Fruit fly (Drosophila melanogaster) whole organism, pupa: Measurements from ENCODE around the gene CG13042.

Source experiments
- CG10348 ChIP-seq: fragments of 200-800 bp; sonication (Bioruptor generic); IDR thresholded peaks from 2 replicates; pipeline ENCODE4 v1.3.6; 2022; ENCODE audit warnings: missing biosample characterization, missing genetic modification characterization
- CG12605 ChIP-seq: fragments of 200-800 bp; sonication (Bioruptor generic); IDR thresholded peaks from 2 replicates; pipeline ENCODE4 v1.3.6; 2022; ENCODE audit warnings: missing biosample characterization, missing genetic modification characterization
- CG13204 ChIP-seq: fragments of 200-800 bp; sonication (Bioruptor generic); optimal IDR thresholded peaks from 2 replicates; lab custom pipeline; 2018; ENCODE audit warnings: missing biosample characterization, mild to moderate bottlenecking, missing genetic modification characterization, moderate library complexity
- CG14655 ChIP-seq: fragments of 200-800 bp; sonication (Bioruptor generic); optimal IDR thresholded peaks from 3 replicates; lab custom pipeline; 2017; ENCODE audit warnings: mild to moderate bottlenecking, missing biosample characterization, missing genetic modification reagents, missing genetic modification characterization
- CG15710 ChIP-seq: fragments of 200-800 bp; sonication (Bioruptor generic); optimal IDR thresholded peaks from 2 replicates; lab custom pipeline; 2018; ENCODE audit warnings: missing biosample characterization, mild to moderate bottlenecking, missing genetic modification characterization, moderate library complexity
- CG17806 ChIP-seq: fragments of 200-800 bp; sonication (Bioruptor generic); optimal IDR thresholded peaks from 2 replicates; lab custom pipeline; 2018; ENCODE audit warnings: missing biosample characterization, mild to moderate bottlenecking, missing genetic modification characterization, moderate library complexity
- CG32121 ChIP-seq: fragments of 200-800 bp; sonication (Bioruptor generic); IDR thresholded peaks from 2 replicates; pipeline ENCODE4 v1.3.6; 2022; ENCODE audit warnings: missing biosample characterization, missing genetic modification characterization
- CG34367 ChIP-seq: fragments of 200-800 bp; sonication (Bioruptor generic); optimal IDR thresholded peaks from 2 replicates; lab custom pipeline; 2018; ENCODE audit warnings: missing biosample characterization, mild to moderate bottlenecking, missing genetic modification characterization
- CG4496 ChIP-seq: fragments of 200-800 bp; sonication (Bioruptor generic); IDR thresholded peaks from 3 replicates; pipeline ENCODE4 v1.3.6; 2022; ENCODE audit warnings: missing biosample characterization, missing genetic modification characterization
- CG8159 ChIP-seq: fragments of 200-800 bp; sonication (Bioruptor generic); optimal IDR thresholded peaks from 3 replicates; lab custom pipeline; 2018; ENCODE audit warnings: missing biosample characterization, mild to moderate bottlenecking, missing genetic modification characterization, moderate library complexity
- CG8301 ChIP-seq: fragments of 200-800 bp; sonication (Bioruptor generic); optimal IDR thresholded peaks from 2 replicates; lab custom pipeline; 2018; ENCODE audit warnings: missing biosample characterization, mild to moderate bottlenecking, missing genetic modification characterization
- CG9948 ChIP-seq: fragments of 200-800 bp; sonication (Bioruptor generic); optimal IDR thresholded peaks from 2 replicates; lab custom pipeline; 2018; ENCODE audit warnings: missing biosample characterization, mild to moderate bottlenecking, missing genetic modification characterization, moderate library complexity
- D1 ChIP-seq: fragments of 200-800 bp; sonication (Bioruptor generic); optimal IDR thresholded peaks from 2 replicates; lab custom pipeline; 2018; ENCODE audit warnings: missing biosample characterization, mild to moderate bottlenecking, missing genetic modification characterization, moderate library complexity
- EcR ChIP-seq: fragments of 200-800 bp; sonication (Bioruptor generic); optimal IDR thresholded peaks from 3 replicates; lab custom pipeline; 2019; ENCODE audit warnings: missing biosample characterization, missing genetic modification characterization, mild to moderate bottlenecking, moderate library complexity, missing genetic modification reagents
- Ets98B ChIP-seq: fragments of 200-800 bp; sonication (Bioruptor generic); IDR thresholded peaks from 2 replicates; pipeline ENCODE4 v1.3.6; 2022; ENCODE audit warnings: missing biosample characterization, missing genetic modification characterization
- Pif1A ChIP-seq: fragments of 200-800 bp; sonication (Bioruptor generic); optimal IDR thresholded peaks from 3 replicates; lab custom pipeline; 2016; ENCODE audit warnings: missing biosample characterization, missing genetic modification characterization
- Pif1B ChIP-seq: fragments of 200-800 bp; sonication (Bioruptor generic); optimal IDR thresholded peaks from 3 replicates; lab custom pipeline; 2016; ENCODE audit warnings: missing biosample characterization, missing genetic modification characterization
- Snoo ChIP-seq: fragments of 200-800 bp; sonication (Bioruptor generic); optimal IDR thresholded peaks from 3 replicates; lab custom pipeline; 2017; ENCODE audit warnings: missing biosample characterization, mild to moderate bottlenecking, missing genetic modification characterization, inconsistent platforms
- fd96Ca ChIP-seq: fragments of 200-800 bp; sonication (Bioruptor generic); IDR thresholded peaks from 3 replicates; pipeline ENCODE4 v1.3.6; 2022; ENCODE audit warnings: missing biosample characterization, missing genetic modification characterization
- gl ChIP-seq: fragments of 200-800 bp; sonication (Bioruptor generic); optimal IDR thresholded peaks from 2 replicates; lab custom pipeline; 2018; ENCODE audit warnings: missing biosample characterization, mild to moderate bottlenecking, missing genetic modification characterization
- rn ChIP-seq: fragments of 200-800 bp; sonication (Bioruptor generic); IDR thresholded peaks from 2 replicates; pipeline ENCODE4 v1.3.6; 2022; ENCODE audit warnings: missing biosample characterization, missing genetic modification characterization

CG13042 gene

dm6 chr3L:16331633-16332032, 23.4 kb upstream of the CG13042 start, which contains the start of gene retinin:
Gene retinin, plus strand, starts transcription at chr3L:16331933.
- TF ChIP-seq fd96Ca (GFP tag; lab: Robert Waterston, UW) (no peak), CG8159 (tag; lab: Kevin White, UChicago) (no peak), CG13204 (GFP tag; lab: Kevin White, UChicago) (no peak), Ets98B (GFP tag; lab: Robert Waterston, UW) (no peak), CG32121 (GFP tag; lab: Robert Waterston, UW) (no peak)

dm6 chr3L:16330740-16331139, 22.5 kb upstream of the CG13042 start, which contains the start of gene CG33060:
Gene CG33060, plus strand, starts transcription at chr3L:16331040.
- no peak for TF ChIP-seq rn (GFP tag; lab: Robert Waterston, UW)
- no peak for TF ChIP-seq CG9948 (tag; lab: Kevin White, UChicago)
- no peak for TF ChIP-seq Pif1B (GFP tag; lab: Kevin White, UChicago)

dm6 chr3L:16329495-16329894, 21.2 kb upstream of the CG13042 start, which contains the start of gene CG33061:
Gene CG33061, plus strand, starts transcription at chr3L:16329795.
- no peak for TF ChIP-seq gl (tag; lab: Kevin White, UChicago)
- no peak for TF ChIP-seq D1 (tag; lab: Kevin White, UChicago)
- TF ChIP-seq CG4496 (GFP tag; lab: Robert Waterston, UW): no peak

dm6 chr3L:16328207-16328891, 20.1 kb upstream of the CG13042 start, which contains the start of gene CG13058:
Gene CG13058, plus strand, starts transcription at chr3L:16328841.
- peak; percentile 55 for TF ChIP-seq CG9948 (tag; lab: Kevin White, UChicago)
- no peak for TF ChIP-seq rn (GFP tag; lab: Robert Waterston, UW)
- TF ChIP-seq EcR (GFP tag; lab: Kevin White, UChicago): peak; percentile 1
- peak; percentile 38 for TF ChIP-seq CG17806
- TF ChIP-seq Pif1A: peak; percentile 7
- peak; percentile 69 for TF ChIP-seq CG15710 (tag; lab: Kevin White, UChicago)
- TF ChIP-seq CG8159 (tag; lab: Kevin White, UChicago): peak; percentile 70
- no peak for TF ChIP-seq CG13204 (GFP tag; lab: Kevin White, UChicago)
- 0 out of 3 replicates have a peak, but pooled peaks have one; percentile 20 for TF ChIP-seq fd96Ca (GFP tag; lab: Robert Waterston, UW)
- no peak for TF ChIP-seq CG12605 (GFP tag; lab: Robert Waterston, UW)
- no peak for TF ChIP-seq Snoo (tag; lab: Kevin White, UChicago)
- peak; percentile 68 for TF ChIP-seq CG14655 (GFP tag; lab: Kevin White, UChicago)
- peak; percentile 23 for TF ChIP-seq Ets98B (GFP tag; lab: Robert Waterston, UW)
- TF ChIP-seq gl (tag; lab: Kevin White, UChicago): no peak
- TF ChIP-seq D1 (tag; lab: Kevin White, UChicago): no peak
- peak; percentile 81 for TF ChIP-seq CG10348 (GFP tag; lab: Robert Waterston, UW)
- TF ChIP-seq CG4496 (GFP tag; lab: Robert Waterston, UW): peak; percentile 22; the same call in 1 of the 3 replicates
- TF ChIP-seq Pif1B (GFP tag; lab: Kevin White, UChicago): no peak
- peak; percentile 65 for TF ChIP-seq CG34367 (tag; lab: Kevin White, UChicago)
- TF ChIP-seq CG8301 (tag; lab: Kevin White, UChicago): peak; percentile 66
- peak; percentile 63 for TF ChIP-seq CG32121 (GFP tag; lab: Robert Waterston, UW)

- no peak for TF ChIP-seq gl (tag; lab: Kevin White, UChicago)
- no peak for TF ChIP-seq Snoo (tag; lab: Kevin White, UChicago)
- TF ChIP-seq CG8159 (tag; lab: Kevin White, UChicago): no peak
- TF ChIP-seq CG10348 (GFP tag; lab: Robert Waterston, UW): no peak
- TF ChIP-seq CG12605 (GFP tag; lab: Robert Waterston, UW): no peak
- TF ChIP-seq CG4496 (GFP tag; lab: Robert Waterston, UW): peak; percentile 63
- TF ChIP-seq Pif1B (GFP tag; lab: Kevin White, UChicago): no peak
- TF ChIP-seq fd96Ca (GFP tag; lab: Robert Waterston, UW): peak; percentile 59; the same call in 1 of the 3 replicates
- TF ChIP-seq CG14655 (GFP tag; lab: Kevin White, UChicago): no peak
- TF ChIP-seq CG9948 (tag; lab: Kevin White, UChicago): no peak
- no peak for TF ChIP-seq EcR (GFP tag; lab: Kevin White, UChicago)
- TF ChIP-seq CG34367 (tag; lab: Kevin White, UChicago): no peak
- TF ChIP-seq Ets98B (GFP tag; lab: Robert Waterston, UW): peak; percentile 66
Observed at dm6 chr3L:16327776-16328175, 19.5 kb upstream of the CG13042 start, which contains the start of gene CG13038. Gene CG13038, minus strand, starts transcription at chr3L:16327893.

- TF ChIP-seq CG8301 (tag; lab: Kevin White, UChicago) (no peak), CG32121 (GFP tag; lab: Robert Waterston, UW) (no peak), CG9948 (tag; lab: Kevin White, UChicago) (no peak), CG15710 (tag; lab: Kevin White, UChicago) (no peak), CG10348 (GFP tag; lab: Robert Waterston, UW) (no peak), gl (tag; lab: Kevin White, UChicago) (no peak), rn (GFP tag; lab: Robert Waterston, UW) (no peak), CG4496 (GFP tag; lab: Robert Waterston, UW) (no peak), Pif1B (GFP tag; lab: Kevin White, UChicago) (no peak), D1 (tag; lab: Kevin White, UChicago) (no peak), EcR (GFP tag; lab: Kevin White, UChicago) (no peak), fd96Ca (GFP tag; lab: Robert Waterston, UW) (no peak)
- TF ChIP-seq, all 21 proteins: peak for 0
Observed at dm6 chr3L:16326657-16327056, 18.4 kb upstream of the CG13042 start, which contains the start of the genes CG13040 and CG13039. Gene CG13040, minus strand, starts transcription at chr3L:16326757. Gene CG13039, minus strand, starts transcription at chr3L:16326762.
